Comparison of ENCODE assay signal across 2 fruit fly cellular contexts in genomic region chr3R:29157418-29158398, dm6.
TF ChIP-seq lines count a peak whose summit lies in the region.

Gene rdog, plus strand, starts transcription at chr3R:29158122.

TF ChIP-seq in whole organism, embryonic, 481 proteins besides CTCF, POLR2A, EP300 and RAD21 (continued from another document and continues in another):
- peak; percentile 36 for TF ChIP-seq CG6654 (GFP tag; optimal IDR thresholded peaks at IDR 0.05; lab: Kevin White, UChicago)
- TF ChIP-seq CG8359 (GFP tag; optimal IDR thresholded peaks at IDR 0.05; lab: Kevin White, UChicago; ENCODE audit: borderline replicate concordance), result peak; percentile 28
- no peak for TF ChIP-seq mld (GFP tag; IDR thresholded peaks at IDR 0.05; lab: Robert Waterston, UW; ENCODE audit: partially characterized antibody)
- peak; percentile 63 for TF ChIP-seq Sox102F (GFP tag; optimal IDR thresholded peaks at IDR 0.05; lab: Kevin White, UChicago)
- peak; percentile 70 for TF ChIP-seq slp2 (GFP tag; optimal IDR thresholded peaks at IDR 0.05; lab: Kevin White, UChicago)
- TF ChIP-seq CG17186 (GFP tag; optimal IDR thresholded peaks at IDR 0.05; lab: Kevin White, UChicago), result peak; percentile 46
- peak; percentile 76 for TF ChIP-seq CG18599 (GFP tag; optimal IDR thresholded peaks at IDR 0.05; lab: Kevin White, UChicago)
- peak; percentile 49 for TF ChIP-seq lbe (GFP tag; optimal IDR thresholded peaks at IDR 0.05; lab: Kevin White, UChicago)
- TF ChIP-seq eyg (GFP tag; optimal IDR thresholded peaks at IDR 0.05; lab: Kevin White, UChicago), result peak; percentile 33
- no peak for TF ChIP-seq CG7372 (GFP tag; IDR thresholded peaks at IDR 0.05; lab: Robert Waterston, UW)
- peak; percentile 83 for TF ChIP-seq pho (GFP tag; optimal IDR thresholded peaks at IDR 0.05; lab: Kevin White, UChicago)
- TF ChIP-seq dmrt11E (tag; optimal IDR thresholded peaks at IDR 0.05; lab: Kevin White, UChicago), result peak; percentile 82
- TF ChIP-seq fu2 (GFP tag; optimal IDR thresholded peaks at IDR 0.05; lab: Kevin White, UChicago), result peak; percentile 65
- peak; percentile 83 for TF ChIP-seq grau (tag; optimal IDR thresholded peaks at IDR 0.05; lab: Kevin White, UChicago)
- TF ChIP-seq CG10979 (tag; optimal IDR thresholded peaks at IDR 0.05; lab: Kevin White, UChicago), result peak; percentile 81
- peak; percentile 84 for TF ChIP-seq lab (GFP tag; optimal IDR thresholded peaks at IDR 0.05; lab: Kevin White, UChicago)
- TF ChIP-seq Doc3 (GFP tag; IDR thresholded peaks at IDR 0.05; lab: Robert Waterston, UW; ENCODE audit: partially characterized antibody), result no peak
- TF ChIP-seq CG17361 (GFP tag; IDR thresholded peaks at IDR 0.05; lab: Robert Waterston, UW), result peak; percentile 88
- TF ChIP-seq vnd (GFP tag; IDR thresholded peaks at IDR 0.05; lab: Robert Waterston, UW; ENCODE audit: partially characterized antibody), result no peak
- peak; percentile 75 for TF ChIP-seq Hmr (GFP tag; optimal IDR thresholded peaks at IDR 0.05; lab: Kevin White, UChicago)
- TF ChIP-seq crc (GFP tag; optimal IDR thresholded peaks at IDR 0.05; lab: Kevin White, UChicago), result peak; percentile 58
- TF ChIP-seq CG7271 (tag; optimal IDR thresholded peaks at IDR 0.05; lab: Kevin White, UChicago), result no peak
- TF ChIP-seq CG8281 (tag; optimal IDR thresholded peaks at IDR 0.05; lab: Kevin White, UChicago), result peak; percentile 25
- TF ChIP-seq CG2889 (GFP tag; IDR thresholded peaks at IDR 0.05; lab: Robert Waterston, UW), result no peak
- TF ChIP-seq Spps (tag; optimal IDR thresholded peaks at IDR 0.05; lab: Kevin White, UChicago), result peak; percentile 50
- TF ChIP-seq Vsx1 (GFP tag; optimal IDR thresholded peaks at IDR 0.05; lab: Kevin White, UChicago), result no peak
- no peak for TF ChIP-seq Ravus (GFP tag; IDR thresholded peaks at IDR 0.05; lab: Robert Waterston, UW)
- TF ChIP-seq fd64A (GFP tag; optimal IDR thresholded peaks at IDR 0.05; lab: Kevin White, UChicago), result no peak
- peak; percentile 77 for TF ChIP-seq lmd (GFP tag; IDR thresholded peaks at IDR 0.05; lab: Robert Waterston, UW)
- peak; percentile 12; the same call in 1 of the 2 replicates for TF ChIP-seq Bgb (GFP tag; IDR thresholded peaks at IDR 0.05; lab: Robert Waterston, UW; ENCODE audit: partially characterized antibody)
- peak; percentile 79 for TF ChIP-seq CHES-1-like (GFP tag; optimal IDR thresholded peaks at IDR 0.05; lab: Kevin White, UChicago)
- peak; percentile 78 for TF ChIP-seq CG10267 (tag; optimal IDR thresholded peaks at IDR 0.05; lab: Kevin White, UChicago)
- peak; percentile 31; the same call in 1 of the 2 replicates for TF ChIP-seq CG1024 (GFP tag; IDR thresholded peaks at IDR 0.05; lab: Robert Waterston, UW)
- TF ChIP-seq YL-1 (GFP tag; optimal IDR thresholded peaks at IDR 0.05; lab: Kevin White, UChicago), result peak; percentile 75
- peak; percentile 84 for TF ChIP-seq CG13775 (GFP tag; optimal IDR thresholded peaks at IDR 0.05; lab: Kevin White, UChicago)
- peak; percentile 13 for TF ChIP-seq CG15479 (GFP tag; optimal IDR thresholded peaks at IDR 0.05; lab: Kevin White, UChicago)
- TF ChIP-seq pros (GFP tag; optimal IDR thresholded peaks at IDR 0.05; lab: Kevin White, UChicago), result no peak
- peak; percentile 66 for TF ChIP-seq D19A (tag; optimal IDR thresholded peaks at IDR 0.05; lab: Kevin White, UChicago)
- peak; percentile 83 for TF ChIP-seq pum (GFP tag; optimal IDR thresholded peaks at IDR 0.05; lab: Kevin White, UChicago)
- no peak for TF ChIP-seq CG11695 (GFP tag; IDR thresholded peaks at IDR 0.05; lab: Robert Waterston, UW)
- peak in 1 of 2 experiments; percentile 96 for TF ChIP-seq tll (GFP tag; optimal IDR thresholded peaks at IDR 0.05; lab: Kevin White, UChicago)
- peak; percentile 69 for TF ChIP-seq phol (tag; optimal IDR thresholded peaks at IDR 0.05; lab: Kevin White, UChicago)
- TF ChIP-seq tio (GFP tag; optimal IDR thresholded peaks at IDR 0.05; lab: Kevin White, UChicago), result peak; percentile 38
- peak; percentile 88 for TF ChIP-seq az2 (GFP tag; optimal IDR thresholded peaks at IDR 0.05; lab: Kevin White, UChicago)
- no peak for TF ChIP-seq gt (GFP tag; IDR thresholded peaks at IDR 0.05; lab: Robert Waterston, UW)
- TF ChIP-seq CG43689 (GFP tag; IDR thresholded peaks at IDR 0.05; lab: Robert Waterston, UW), result no peak
- no peak for TF ChIP-seq hb (GFP tag; IDR thresholded peaks at IDR 0.05; lab: Robert Waterston, UW; ENCODE audit: partially characterized antibody)
- TF ChIP-seq sc (optimal IDR thresholded peaks at IDR 0.05; lab: Kevin White, UChicago), result no peak
- TF ChIP-seq sc (GFP tag; optimal IDR thresholded peaks at IDR 0.05; lab: Kevin White, UChicago), result peak; percentile 62
- TF ChIP-seq lilli (GFP tag; optimal IDR thresholded peaks at IDR 0.05; lab: Kevin White, UChicago), result peak; percentile 88
- peak; percentile 64; the same call in 1 of the 2 replicates for TF ChIP-seq CG32532 (GFP tag; IDR thresholded peaks at IDR 0.05; lab: Robert Waterston, UW)
- no peak for TF ChIP-seq HLH4C (GFP tag; IDR thresholded peaks at IDR 0.05; lab: Robert Waterston, UW; ENCODE audit: partially characterized antibody)
- peak; percentile 85 for TF ChIP-seq Med (GFP tag; lab: Kevin White, UChicago)
- no peak for TF ChIP-seq CG16779 (GFP tag; IDR thresholded peaks at IDR 0.05; lab: Robert Waterston, UW)
- TF ChIP-seq CG8765 (GFP tag; IDR thresholded peaks at IDR 0.05; lab: Robert Waterston, UW), result peak; percentile 51; the same call in 1 of the 2 replicates
- peak; percentile 81 for TF ChIP-seq CG12659 (GFP tag; optimal IDR thresholded peaks at IDR 0.05; lab: Kevin White, UChicago)
- peak; percentile 38; the same call in 1 of the 3 replicates for TF ChIP-seq otp (GFP tag; IDR thresholded peaks at IDR 0.05; lab: Robert Waterston, UW)
- TF ChIP-seq CG6683 (GFP tag; optimal IDR thresholded peaks at IDR 0.05; lab: Kevin White, UChicago), result no peak
- TF ChIP-seq Drgx (GFP tag; IDR thresholded peaks at IDR 0.05; lab: Robert Waterston, UW), result no peak; the same call in 1 of the 2 replicates
- TF ChIP-seq Meics (GFP tag; optimal IDR thresholded peaks at IDR 0.05; lab: Kevin White, UChicago), result peak; percentile 81
- TF ChIP-seq CG4820 (GFP tag; optimal IDR thresholded peaks at IDR 0.05; lab: Kevin White, UChicago), result peak; percentile 85
- no peak for TF ChIP-seq bbx (GFP tag; IDR thresholded peaks at IDR 0.05; lab: Robert Waterston, UW; ENCODE audit: partially characterized antibody)
- peak; percentile 63 for TF ChIP-seq CG5953 (GFP tag; IDR thresholded peaks at IDR 0.05; lab: Robert Waterston, UW)
- TF ChIP-seq usp (GFP tag; optimal IDR thresholded peaks at IDR 0.05; lab: Kevin White, UChicago), result no peak

TF ChIP-seq in whole organism, prepupa, 60 proteins besides CTCF, POLR2A, EP300 and RAD21 (continued from another document):
- TF ChIP-seq salr (GFP tag; optimal IDR thresholded peaks at IDR 0.05; lab: Kevin White, UChicago) (peak; percentile 37 to 89), Hr39 (GFP tag; optimal IDR thresholded peaks at IDR 0.05; lab: Kevin White, UChicago) (peak; percentile 89), CG10669 (GFP tag; optimal IDR thresholded peaks at IDR 0.05; lab: Kevin White, UChicago) (peak; percentile 78), Sox14 (GFP tag; optimal IDR thresholded peaks at IDR 0.05; lab: Kevin White, UChicago) (peak; percentile 87), esn (GFP tag; optimal IDR thresholded peaks at IDR 0.05; lab: Kevin White, UChicago) (peak; percentile 93), CG11902 (GFP tag; optimal IDR thresholded peaks at IDR 0.05; lab: Kevin White, UChicago) (peak; percentile 73), svp (GFP tag; lab: Kevin White, UChicago) (peak; percentile 75), CG32006 (GFP tag; optimal IDR thresholded peaks at IDR 0.05; lab: Kevin White, UChicago) (peak; percentile 88)
